Worm (Caenorhabditis elegans) whole organism, L3 larva: ENCODE measurements around the gene ZK1010.10.

Experiments used
- R02D3.7 ChIP-seq: fragments of 150-350 bp; optimal IDR thresholded peaks from 2 replicates; lab custom pipeline; 2014; ENCODE audit warnings: missing biosample characterization, missing genetic modification characterization
- ZK546.5 ChIP-seq: sonication (generic microtip); optimal IDR thresholded peaks from 2 replicates; lab custom pipeline; 2017; ENCODE audit warnings: missing biosample characterization, missing genetic modification characterization
- aly-2 ChIP-seq: fragments of 150-350 bp; optimal IDR thresholded peaks from 2 replicates; lab custom pipeline; 2014; ENCODE audit warnings: missing biosample characterization, missing genetic modification characterization
- ceh-16 ChIP-seq: sonication (generic microtip); optimal IDR thresholded peaks from 2 replicates; lab custom pipeline; 2017; ENCODE audit warnings: missing biosample characterization, missing genetic modification characterization
- ceh-28 ChIP-seq: fragments of 150-350 bp; optimal IDR thresholded peaks from 2 replicates; lab custom pipeline; 2014; ENCODE audit warnings: missing biosample characterization, missing genetic modification reagents, missing genetic modification characterization
- ceh-82 ChIP-seq: fragments of 150-350 bp; optimal IDR thresholded peaks from 2 replicates; lab custom pipeline; 2014; ENCODE audit warnings: missing biosample characterization, missing genetic modification characterization
- daf-12 ChIP-seq: fragments of 150-350 bp; optimal IDR thresholded peaks from 2 replicates; lab custom pipeline; 2014; ENCODE audit warnings: missing biosample characterization, missing genetic modification reagents, missing genetic modification characterization
- egl-27 ChIP-seq: sonication (generic microtip); optimal IDR thresholded peaks from 4 replicates; lab custom pipeline; 2017; ENCODE audit warnings: missing biosample characterization, missing genetic modification reagents, missing genetic modification characterization
- elt-1 ChIP-seq: fragments of 150-350 bp; optimal IDR thresholded peaks from 2 replicates; lab custom pipeline; 2014; ENCODE audit warnings: missing biosample characterization, missing genetic modification characterization
- elt-2 ChIP-seq: sonication (generic microtip); optimal IDR thresholded peaks from 2 replicates; lab custom pipeline; 2016; ENCODE audit warnings: missing genetic modification reagents, mild to moderate bottlenecking, missing genetic modification characterization, missing compliant biosample characterization
- elt-3 ChIP-seq, 3 experiments: fragments of 150-350 bp in 1 of 3; sonication (generic microtip) in 2 of 3; optimal IDR thresholded peaks; 2 replicates in 2 of 3; 4 replicates in 1 of 3; lab custom pipeline; 2014 to 2017; ENCODE audit warnings: missing biosample characterization in 3 of 3, missing genetic modification characterization in 3 of 3
- fkh-10 ChIP-seq: sonication (generic microtip); optimal IDR thresholded peaks from 2 replicates; lab custom pipeline; 2017; ENCODE audit warnings: missing biosample characterization, missing genetic modification reagents, missing genetic modification characterization
- fkh-2 ChIP-seq: fragments of 150-350 bp; optimal IDR thresholded peaks from 2 replicates; lab custom pipeline; 2014; ENCODE audit warnings: missing biosample characterization, missing genetic modification reagents, missing genetic modification characterization
- fos-1 ChIP-seq: fragments of 150-350 bp; optimal IDR thresholded peaks from 2 replicates; lab custom pipeline; 2014; ENCODE audit warnings: missing biosample characterization, missing genetic modification characterization
- hmg-11 ChIP-seq: sonication (generic microtip); optimal IDR thresholded peaks from 2 replicates; lab custom pipeline; 2016; ENCODE audit warnings: missing genetic modification characterization, missing compliant biosample characterization
- jun-1 ChIP-seq: fragments of 150-350 bp; optimal IDR thresholded peaks from 2 replicates; lab custom pipeline; 2014; ENCODE audit warnings: missing biosample characterization, missing genetic modification reagents, missing genetic modification characterization
- lin-15B ChIP-seq: fragments of 150-350 bp; optimal IDR thresholded peaks from 2 replicates; lab custom pipeline; 2014; ENCODE audit warnings: missing biosample characterization, missing genetic modification characterization
- lin-39 ChIP-seq: fragments of 150-350 bp; optimal IDR thresholded peaks from 2 replicates; lab custom pipeline; 2018; ENCODE audit warnings: missing biosample characterization, missing genetic modification reagents, missing genetic modification characterization
- lsy-12 ChIP-seq: sonication (generic microtip); optimal IDR thresholded peaks from 2 replicates; lab custom pipeline; 2016; ENCODE audit warnings: mild to moderate bottlenecking, missing genetic modification characterization, missing compliant biosample characterization
- nfya-1 ChIP-seq: sonication (generic microtip); optimal IDR thresholded peaks from 2 replicates; lab custom pipeline; 2017; ENCODE audit warnings: missing genetic modification characterization, mild to moderate bottlenecking, missing compliant biosample characterization, antibody characterized with exemption, moderate library complexity; ENCODE audit not compliant: insufficient read depth
- nhr-23 ChIP-seq: fragments of 150-350 bp; optimal IDR thresholded peaks from 2 replicates; lab custom pipeline; 2014; ENCODE audit warnings: missing biosample characterization, missing genetic modification reagents, missing genetic modification characterization
- nhr-237 ChIP-seq: fragments of 150-350 bp; optimal IDR thresholded peaks from 2 replicates; lab custom pipeline; 2014; ENCODE audit warnings: missing biosample characterization, missing genetic modification characterization
- nhr-25 ChIP-seq: sonication (generic microtip); optimal IDR thresholded peaks from 2 replicates; lab custom pipeline; 2017; ENCODE audit warnings: missing biosample characterization, missing genetic modification characterization
- nhr-28 ChIP-seq: fragments of 150-350 bp; optimal IDR thresholded peaks from 2 replicates; lab custom pipeline; 2014; ENCODE audit warnings: missing biosample characterization, missing genetic modification characterization
- nhr-43 ChIP-seq: sonication (generic microtip); optimal IDR thresholded peaks from 2 replicates; lab custom pipeline; 2016; ENCODE audit warnings: mild to moderate bottlenecking, missing genetic modification characterization, missing compliant biosample characterization; ENCODE audit not compliant: poor library complexity, severe bottlenecking
- nhr-67 ChIP-seq: fragments of 150-350 bp; optimal IDR thresholded peaks from 2 replicates; lab custom pipeline; 2014; ENCODE audit warnings: missing biosample characterization, missing genetic modification characterization
- pqm-1 ChIP-seq: fragments of 150-350 bp; optimal IDR thresholded peaks from 2 replicates; lab custom pipeline; 2017; ENCODE audit warnings: missing biosample characterization, missing genetic modification characterization, inconsistent platforms
- sea-2 ChIP-seq: fragments of 150-350 bp; sonication (generic microtip); optimal IDR thresholded peaks from 4 replicates; lab custom pipeline; 2014; ENCODE audit warnings: missing biosample characterization, missing genetic modification reagents, missing genetic modification characterization
- skn-1 ChIP-seq: fragments of 150-350 bp; optimal IDR thresholded peaks from 2 replicates; lab custom pipeline; 2014; ENCODE audit warnings: missing biosample characterization, missing genetic modification characterization
- unc-39 ChIP-seq: sonication (generic microtip); optimal IDR thresholded peaks from 4 replicates; lab custom pipeline; 2017; ENCODE audit warnings: missing biosample characterization, missing genetic modification characterization
- unc-62 ChIP-seq: fragments of 150-350 bp; sonication (generic microtip); optimal IDR thresholded peaks from 4 replicates; lab custom pipeline; 2014; ENCODE audit warnings: missing biosample characterization, missing genetic modification reagents, missing genetic modification characterization
- zag-1 ChIP-seq: fragments of 150-350 bp; optimal IDR thresholded peaks from 2 replicates; lab custom pipeline; 2014; ENCODE audit warnings: missing biosample characterization, missing genetic modification characterization
- ztf-11 ChIP-seq: fragments of 150-350 bp; optimal IDR thresholded peaks from 2 replicates; lab custom pipeline; 2014; ENCODE audit warnings: missing biosample characterization, missing genetic modification characterization

Gene ZK1010.10

DNA sequence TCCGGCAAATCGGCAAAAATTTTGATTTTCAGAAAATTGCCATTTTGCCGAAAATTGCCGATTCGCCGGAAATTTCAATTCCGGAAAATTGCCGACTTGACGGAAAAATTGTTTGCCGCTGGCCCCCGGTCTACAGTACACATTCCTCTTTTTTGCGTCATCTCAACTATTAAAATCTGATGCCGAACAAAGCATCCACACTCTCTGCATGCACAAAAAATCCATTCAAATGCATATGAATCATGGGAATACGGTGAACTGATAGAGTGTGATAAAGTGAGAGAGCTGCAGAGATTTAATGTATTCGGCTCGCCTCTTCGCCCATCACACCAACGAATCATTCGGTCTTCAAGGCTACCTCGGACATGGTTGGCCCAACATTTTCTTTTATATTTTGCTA is 28.4 kb downstream of the ZK1010.10 start, which contains the start of gene F14F7.7:
TSS of gene F14F7.7 (plus strand) at position 354 of the 400 bp plus-strand sequence.
- TF ChIP-seq aly-2 (no peak), pqm-1 (tag; lab: Kevin White, UChicago) (no peak), unc-62 (GFP tag; lab: Kevin White, UChicago) (no peak), lsy-12 (tag; lab: Kevin White, UChicago) (no peak), ceh-28 (tag; lab: Kevin White, UChicago) (no peak), jun-1 (no peak), nhr-23 (tag; lab: Kevin White, UChicago) (no peak), zag-1 (no peak), nhr-237 (tag; lab: Kevin White, UChicago) (no peak), fos-1 (tag; lab: Kevin White, UChicago) (no peak), hmg-11 (tag; lab: Kevin White, UChicago) (no peak), elt-3 (tag; optimal IDR thresholded peaks at IDR 0.05; lab: Kevin White, UChicago) (no peak), lin-15B (tag; lab: Kevin White, UChicago) (no peak), ZK546.5 (tag; lab: Kevin White, UChicago) (no peak), nhr-67 (tag; lab: Kevin White, UChicago) (no peak), ceh-16 (tag; lab: Kevin White, UChicago) (no peak), ztf-11 (tag; lab: Kevin White, UChicago) (no peak), egl-27 (tag; lab: Kevin White, UChicago) (no peak), ceh-82 (tag; lab: Kevin White, UChicago) (no peak)

ce11 chrIII:13031701-13032100 is 29.5 kb downstream of the ZK1010.10 start, which contains the start of gene F14F7.5:
Gene F14F7.5 (plus strand): TSS chrIII:13032001.
- no peak for TF ChIP-seq fkh-2 (tag; lab: Kevin White, UChicago)
- TF ChIP-seq ZK546.5 (tag; lab: Kevin White, UChicago): no peak

DNA sequence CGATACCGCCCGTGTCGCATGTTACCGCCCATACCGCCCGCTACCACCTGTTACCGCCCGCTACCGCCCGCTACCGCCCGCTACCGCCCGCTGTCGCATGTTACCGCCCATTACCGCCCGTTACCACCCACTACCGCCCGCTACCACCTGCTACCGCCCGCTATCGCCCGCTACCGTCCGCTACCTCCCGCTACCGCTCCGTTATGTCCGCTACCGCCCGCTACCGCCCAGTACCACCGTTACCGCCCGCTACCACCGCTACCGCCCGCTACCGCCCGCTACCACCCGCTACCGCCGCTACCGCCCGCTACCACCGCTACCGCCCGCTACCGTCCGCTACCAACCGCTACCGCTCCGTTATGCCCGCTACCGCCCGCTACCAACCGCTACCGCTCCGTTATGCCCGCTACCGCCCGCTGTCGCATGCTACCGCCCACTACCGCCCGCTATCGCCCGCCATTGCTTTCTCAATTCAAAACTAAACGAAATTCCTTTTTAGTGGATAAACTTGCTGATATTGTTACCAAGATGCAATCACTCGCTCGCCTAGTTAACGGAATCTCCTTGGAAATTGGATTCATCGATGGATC is 30.3 kb downstream of the ZK1010.10 start:
- TF ChIP-seq egl-27 (tag; lab: Kevin White, UChicago) (no peak), fkh-10 (GFP tag; lab: Kevin White, UChicago) (no peak), jun-1 (no peak), skn-1 (tag; lab: Kevin White, UChicago) (no peak), nhr-237 (tag; lab: Kevin White, UChicago) (no peak), nhr-43 (tag; lab: Kevin White, UChicago) (no peak), R02D3.7 (tag; lab: Kevin White, UChicago) (no peak), hmg-11 (tag; lab: Kevin White, UChicago) (no peak), unc-62 (GFP tag; lab: Kevin White, UChicago) (no peak), nhr-28 (tag; lab: Kevin White, UChicago) (no peak), nhr-23 (tag; lab: Kevin White, UChicago) (no peak), daf-12 (tag; lab: Kevin White, UChicago) (no peak), elt-1 (tag; lab: Kevin White, UChicago) (no peak), ZK546.5 (tag; lab: Kevin White, UChicago) (no peak)

- no peak for TF ChIP-seq lin-39 (tag; lab: Kevin White, UChicago)
Observed at ce11 chrIII:13039739-13040138, 37.6 kb downstream of the ZK1010.10 start, which contains the start of gene F54F12.2. Gene F54F12.2 (plus strand): TSS chrIII:13040039.

- TF ChIP-seq fkh-2 (tag; lab: Kevin White, UChicago) (no peak), ceh-16 (tag; lab: Kevin White, UChicago) (no peak), R02D3.7 (tag; lab: Kevin White, UChicago) (no peak), nhr-43 (tag; lab: Kevin White, UChicago) (no peak), unc-39 (tag; lab: Kevin White, UChicago) (no peak), elt-2 (tag; lab: Kevin White, UChicago) (no peak), nhr-25 (tag; lab: Kevin White, UChicago) (no peak), jun-1 (no peak), nfya-1 (tag; lab: Kevin White, UChicago) (no peak), fkh-10 (GFP tag; lab: Kevin White, UChicago) (no peak), aly-2 (no peak), fos-1 (tag; lab: Kevin White, UChicago) (no peak), nhr-237 (tag; lab: Kevin White, UChicago) (no peak), lin-39 (tag; lab: Kevin White, UChicago) (no peak), sea-2 (GFP tag; lab: Kevin White, UChicago) (no peak), lin-15B (tag; lab: Kevin White, UChicago) (no peak)
Observed at ce11 chrIII:13049956-13050355, 47.8 kb downstream of the ZK1010.10 start.
